Worm (Caenorhabditis elegans): ENCODE results near the gene unc-62.

DNA sequence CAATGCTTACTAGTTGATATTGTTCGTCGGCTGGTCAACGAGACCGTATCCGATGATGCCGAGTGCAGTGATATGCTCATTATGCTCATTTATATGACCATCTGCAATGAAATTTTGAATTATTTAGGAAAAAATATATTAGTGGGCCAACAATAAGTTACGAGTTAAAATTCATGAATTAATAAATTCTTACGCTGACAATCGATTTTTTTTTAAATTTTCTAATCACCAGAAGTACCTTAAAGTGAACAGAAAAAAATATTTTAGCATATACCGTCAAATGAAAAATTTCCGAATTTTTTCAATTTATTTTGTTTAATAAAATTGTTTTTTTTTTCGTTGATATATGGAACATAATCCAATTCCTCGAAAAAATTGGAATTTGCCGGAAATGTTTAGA is 51.9 kb downstream of the unc-62 start, which contains the start of gene sos-1:
- TF ChIP-seq mef-2 (tag; optimal IDR thresholded peaks at IDR 0.05) (no peak), aha-1 (tag; optimal IDR thresholded peaks at IDR 0.05) (no peak), mdl-1 (tag; optimal IDR thresholded peaks at IDR 0.05) (no peak), snpc-4 (tag; optimal IDR thresholded peaks at IDR 0.05) (no peak), pqm-1 (tag; optimal IDR thresholded peaks at IDR 0.05) (no peak), lsy-2 (tag; optimal IDR thresholded peaks at IDR 0.05) (no peak)
